3 worm cellular contexts compared by ENCODE assay signal in genomic region chrIII:8441298-8441697, ce11.
A peak's percentile ranks its signal among the peaks of the same experiment; 100 is the strongest.
TF ChIP-seq lines count a peak whose summit lies in the region.
"Not testable (repeated sequence)": the region's sequence is repeated elsewhere in the genome, so short reads cannot be mapped to it uniquely, and the experiment has no call there.

No protein-coding gene starts in this region.

TF ChIP-seq in whole organism, L1 larva, 84 proteins besides CTCF, POLR2A, EP300 and RAD21:
- peak; percentile 58; the same call in 1 of the 2 replicates for TF ChIP-seq unc-98 (GFP tag; IDR thresholded peaks at IDR 0.05; lab: Robert Waterston, UW)
- TF ChIP-seq efl-1 (optimal IDR thresholded peaks at IDR 0.05; lab: Kevin White, UChicago), result not testable (repeated sequence)
- TF ChIP-seq efl-1 (GFP tag; optimal IDR thresholded peaks at IDR 0.05 in 1 of 2; lab: Kevin White, UChicago), result peak; percentile 9 to 57
- peak; percentile 31; the same call in 1 of the 2 replicates for TF ChIP-seq isw-1 (GFP tag; IDR thresholded peaks at IDR 0.05; lab: Robert Waterston, UW)

TF ChIP-seq in whole organism, L4 larva, 104 proteins besides CTCF, POLR2A, EP300 and RAD21:
- TF ChIP-seq nhr-42 (GFP tag; IDR thresholded peaks at IDR 0.05; lab: Robert Waterston, UW), result 0 out of 2 replicates have a peak, but pooled peaks have one; percentile 28
- TF ChIP-seq lin-38 (GFP tag; IDR thresholded peaks at IDR 0.05; lab: Robert Waterston, UW), result peak; percentile 10; the same call in 1 of the 2 replicates
- 0 out of 2 replicates have a peak, but pooled peaks have one; percentile 16 for TF ChIP-seq D1046.2 (GFP tag; IDR thresholded peaks at IDR 0.05; lab: Robert Waterston, UW)

TF ChIP-seq in whole organism, young adult, 124 proteins besides CTCF, POLR2A, EP300 and RAD21:
- 0 out of 2 replicates have a peak, but pooled peaks have one; percentile 28 for TF ChIP-seq ceh-91 (GFP tag; IDR thresholded peaks at IDR 0.05; lab: Robert Waterston, UW)
- peak; percentile 44; the same call in 1 of the 2 replicates for TF ChIP-seq mcd-1 (GFP tag; IDR thresholded peaks at IDR 0.05; lab: Robert Waterston, UW)
- TF ChIP-seq F33H1.4 (GFP tag; IDR thresholded peaks at IDR 0.05; lab: Robert Waterston, UW), result peak; percentile 79
- peak; percentile 32; the same call in 1 of the 2 replicates for TF ChIP-seq D2030.7 (GFP tag; IDR thresholded peaks at IDR 0.05; lab: Robert Waterston, UW)
- peak; percentile 15 for TF ChIP-seq lin-54 (GFP tag; optimal IDR thresholded peaks at IDR 0.05; lab: Kevin White, UChicago)
TF ChIP-seq in whole organism, young adult: peak in this region for 5; not testable (repeated sequence) for 119.
